Worm (Caenorhabditis elegans) whole organism, early embryonic: ENCODE data around the gene T26E4.4.

Experiments used
- aly-1 ChIP-seq: sonication (generic microtip); optimal IDR thresholded peaks from 2 replicates; lab custom pipeline; 2016; ENCODE audit warnings: missing genetic modification characterization, missing compliant biosample characterization
- ama-1 ChIP-seq: fragments of 150-350 bp; optimal IDR thresholded peaks from 2 replicates; lab custom pipeline; 2014
- ceh-13 ChIP-seq: fragments of 200-800 bp; sonication (Bioruptor generic); optimal IDR thresholded peaks from 2 replicates; lab custom pipeline; 2018; ENCODE audit warnings: mild to moderate bottlenecking, missing genetic modification characterization, missing compliant biosample characterization
- hmg-4 ChIP-seq: fragments of 200-800 bp; sonication (Bioruptor generic); optimal IDR thresholded peaks from 2 replicates; lab custom pipeline; 2018; ENCODE audit warnings: mild to moderate bottlenecking, missing genetic modification characterization, missing compliant biosample characterization
- tra-4 ChIP-seq: sonication (generic microtip); optimal IDR thresholded peaks from 2 replicates; lab custom pipeline; 2017; ENCODE audit warnings: missing genetic modification characterization, missing compliant biosample characterization

DNA sequence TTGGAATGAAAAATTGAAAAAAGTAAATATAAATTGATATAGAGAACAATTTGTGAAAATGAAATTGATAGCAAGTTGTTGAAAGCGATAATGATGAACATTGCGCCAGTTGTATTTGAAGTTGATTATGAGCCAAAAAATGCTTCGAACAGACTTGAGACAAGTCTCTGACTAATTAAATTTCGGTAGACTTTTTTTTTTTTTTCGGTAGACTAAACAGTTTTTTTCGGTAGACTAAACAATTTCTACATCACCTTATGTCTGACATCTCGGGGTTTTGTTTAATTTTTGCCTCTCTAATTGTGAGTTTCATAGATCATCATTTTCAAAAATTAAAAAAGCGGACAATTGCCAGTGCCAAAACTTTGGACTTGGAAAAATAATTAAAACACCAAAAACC is 41.3 kb upstream of the T26E4.4 start, which contains the start of gene srbc-54:
- no peak for TF ChIP-seq tra-4 (tag; lab: Kevin White, UChicago)
- no peak for TF ChIP-seq ceh-13
- no peak for TF ChIP-seq hmg-4 (GFP tag; lab: Kevin White, UChicago)
- no peak for TF ChIP-seq ama-1 (lab: Kevin White, UChicago)
- no peak for TF ChIP-seq aly-1
